Fruit fly (Drosophila melanogaster): ENCODE results near the gene CG2260.

CG2260 gene

DNA sequence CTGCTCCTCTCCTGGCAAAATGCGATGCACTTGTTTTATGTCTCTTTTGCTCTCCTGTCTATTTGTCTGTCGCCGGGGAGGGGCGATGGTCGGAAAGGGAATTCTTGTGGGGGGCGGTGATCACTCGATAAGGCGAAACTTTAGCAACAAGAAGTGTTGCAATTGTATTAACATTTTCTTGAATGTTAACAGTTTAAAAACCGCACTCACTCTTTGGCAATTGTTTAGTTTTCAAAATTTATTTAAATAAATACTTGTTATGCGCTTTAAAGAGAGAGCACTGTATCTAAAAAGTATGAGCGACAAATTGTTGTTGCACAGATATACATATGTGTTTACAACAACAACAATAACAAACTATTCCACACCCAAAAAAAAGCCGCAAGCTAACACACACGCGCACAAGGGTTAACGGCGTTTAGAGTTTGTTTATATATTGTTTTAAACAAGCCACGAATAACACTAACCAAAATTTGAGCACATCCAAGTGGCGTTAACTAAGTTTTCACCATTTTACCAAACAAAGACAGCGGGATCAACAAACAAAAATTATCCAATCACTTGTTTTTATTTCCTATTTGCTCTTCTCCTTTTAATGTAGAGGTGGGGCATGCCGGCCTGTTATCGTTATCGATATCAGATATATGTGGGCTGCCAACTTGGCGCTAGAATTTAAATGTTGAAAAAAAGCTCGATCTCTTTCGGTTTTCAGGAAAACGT lies 19.3 kb downstream of the CG2260 start, which contains the start of gene CG2258 (continued):
- TF ChIP-seq Asciz (GFP tag; optimal IDR thresholded peaks at IDR 0.05): peak; percentile 82
- peak; percentile 22 for TF ChIP-seq CG17912 (GFP tag; optimal IDR thresholded peaks at IDR 0.05)
- peak; percentile 79 for TF ChIP-seq CG9932 (GFP tag; IDR thresholded peaks at IDR 0.05)
- peak; percentile 82 for TF ChIP-seq Atf6 (GFP tag; IDR thresholded peaks at IDR 0.05)
- TF ChIP-seq CG13123 (GFP tag; optimal IDR thresholded peaks at IDR 0.05): peak; percentile 35
- TF ChIP-seq Oli (tag; optimal IDR thresholded peaks at IDR 0.05): peak; percentile 88
- no peak for TF ChIP-seq kni (GFP tag; optimal IDR thresholded peaks at IDR 0.05)
- peak; percentile 68; the same call in 1 of the 3 replicates for TF ChIP-seq so (GFP tag; IDR thresholded peaks at IDR 0.05)
- TF ChIP-seq cwo (GFP tag; optimal IDR thresholded peaks at IDR 0.05): peak; percentile 74
- peak; percentile 92 for TF ChIP-seq ATbp (GFP tag; optimal IDR thresholded peaks at IDR 0.05)
- TF ChIP-seq CG9797 (GFP tag; optimal IDR thresholded peaks at IDR 0.05): no peak
- peak; percentile 76 for TF ChIP-seq CG32767 (GFP tag; IDR thresholded peaks at IDR 0.05)
- peak; percentile 89 for TF ChIP-seq sisA (GFP tag; IDR thresholded peaks at IDR 0.05)
- peak; percentile 34; the same call in 1 of the 3 replicates for TF ChIP-seq CG11560 (tag; IDR thresholded peaks at IDR 0.05)
- TF ChIP-seq chinmo (GFP tag; IDR thresholded peaks at IDR 0.05; ENCODE audit: partially characterized antibody): 0 out of 4 replicates have a peak, but pooled peaks have one; percentile 29
- peak; percentile 47 for TF ChIP-seq Ets97D (GFP tag; optimal IDR thresholded peaks at IDR 0.05)
- TF ChIP-seq Dp (GFP tag; optimal IDR thresholded peaks at IDR 0.05): peak; percentile 82
- TF ChIP-seq gsb-n (tag; optimal IDR thresholded peaks at IDR 0.05): peak; percentile 76
- TF ChIP-seq CG33213 (GFP tag; optimal IDR thresholded peaks at IDR 0.05): peak; percentile 21
- TF ChIP-seq CTCF (GFP tag; optimal IDR thresholded peaks at IDR 0.05): peak; percentile 7
- TF ChIP-seq CG3065 (GFP tag; optimal IDR thresholded peaks at IDR 0.05): peak; percentile 37
- peak; percentile 74 for TF ChIP-seq CG14050 (GFP tag; IDR thresholded peaks at IDR 0.05)
- peak; percentile 86 for TF ChIP-seq CG18262 (tag; optimal IDR thresholded peaks at IDR 0.05)
- no peak for TF ChIP-seq p53 (GFP tag; optimal IDR thresholded peaks at IDR 0.05)
- TF ChIP-seq CG2199 (GFP tag; IDR thresholded peaks at IDR 0.05): 0 out of 3 replicates have a peak, but pooled peaks have one; percentile 49
- TF ChIP-seq Side (GFP tag; optimal IDR thresholded peaks at IDR 0.05): no peak
- TF ChIP-seq Abd-B (GFP tag; optimal IDR thresholded peaks at IDR 0.05): peak; percentile 83
- peak; percentile 89 for TF ChIP-seq CG31441 (GFP tag; IDR thresholded peaks at IDR 0.05)
- no peak for TF ChIP-seq CG7271 (tag; optimal IDR thresholded peaks at IDR 0.05)
- peak; percentile 58 for TF ChIP-seq tup (GFP tag; optimal IDR thresholded peaks at IDR 0.05)
- peak; percentile 84 for TF ChIP-seq CG32532 (GFP tag; IDR thresholded peaks at IDR 0.05)
- no peak for TF ChIP-seq abd-A (tag; optimal IDR thresholded peaks at IDR 0.05)
- no peak for TF ChIP-seq sc (optimal IDR thresholded peaks at IDR 0.05)
- TF ChIP-seq sc (GFP tag; optimal IDR thresholded peaks at IDR 0.05): peak; percentile 71
- peak; percentile 82 for TF ChIP-seq Meics (GFP tag; optimal IDR thresholded peaks at IDR 0.05)
- peak; percentile 59 for TF ChIP-seq sd (tag; optimal IDR thresholded peaks at IDR 0.05)
- peak; percentile 78 for TF ChIP-seq H2.0 (GFP tag; IDR thresholded peaks at IDR 0.05)
- peak; percentile 10 for TF ChIP-seq Sry-β (GFP tag; optimal IDR thresholded peaks at IDR 0.05)
- TF ChIP-seq CG11504 (tag; optimal IDR thresholded peaks at IDR 0.05): peak; percentile 77
- TF ChIP-seq croc (GFP tag; conservative IDR thresholded peaks at IDR 0.05): peak; percentile 81
- peak; percentile 50 for TF ChIP-seq dm (GFP tag; optimal IDR thresholded peaks at IDR 0.05)
- TF ChIP-seq bigmax (GFP tag; optimal IDR thresholded peaks at IDR 0.05): no peak
- no peak for TF ChIP-seq CG15073 (GFP tag; optimal IDR thresholded peaks at IDR 0.05)
- peak; percentile 68; the same call in 1 of the 2 replicates for TF ChIP-seq MBD-R2 (GFP tag; IDR thresholded peaks at IDR 0.05)
- peak; percentile 10 for TF ChIP-seq CG3163 (GFP tag; optimal IDR thresholded peaks at IDR 0.05)
- TF ChIP-seq slbo (GFP tag; IDR thresholded peaks at IDR 0.05): peak; percentile 90
- peak; percentile 55; the same call in 1 of the 2 replicates for TF ChIP-seq rib (GFP tag; IDR thresholded peaks at IDR 0.05)
- TF ChIP-seq ro (GFP tag; IDR thresholded peaks at IDR 0.05): 0 out of 2 replicates have a peak, but pooled peaks have one; percentile 47
- TF ChIP-seq CG15514 (GFP tag; optimal IDR thresholded peaks at IDR 0.05): peak; percentile 85
- TF ChIP-seq CG11696 (GFP tag; IDR thresholded peaks at IDR 0.05): peak; percentile 70

Measured in whole organism, embryonic.